Fruit fly (Drosophila melanogaster): ENCODE measurements around the gene tos.

The tos gene

DNA sequence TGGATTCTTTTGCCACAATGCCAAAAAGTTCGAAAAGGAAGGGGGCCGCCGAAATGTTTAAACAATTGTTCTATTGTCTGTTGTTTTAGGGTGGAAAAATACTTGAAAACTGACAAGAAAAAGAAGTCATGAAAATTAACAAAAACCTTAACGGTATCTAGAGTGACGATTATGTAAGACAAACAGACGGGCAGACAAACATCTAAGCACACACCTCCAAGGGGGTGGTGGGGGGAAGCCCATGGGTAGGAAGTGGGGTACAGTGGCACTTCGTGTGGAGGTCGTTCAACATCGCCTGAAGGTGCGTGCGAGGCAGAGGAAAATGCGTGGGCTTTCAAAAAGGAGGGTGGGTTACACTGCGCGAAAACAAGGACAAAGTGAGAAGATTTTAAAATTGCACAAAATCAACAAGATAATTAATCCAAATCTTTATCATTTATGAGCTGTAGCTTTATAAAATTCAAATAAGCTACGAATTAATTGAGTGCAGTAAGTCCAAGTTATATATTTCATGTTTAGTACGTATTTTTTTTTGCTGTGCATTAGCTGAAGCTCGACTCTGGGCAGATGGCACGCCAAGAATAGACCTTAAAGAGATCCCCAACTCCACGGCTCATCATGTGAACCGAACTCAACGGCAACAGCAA lies 35.6 kb upstream of the tos start (continued):
- TF ChIP-seq zfh2 (GFP tag; optimal IDR thresholded peaks at IDR 0.05) (no peak), Dad (GFP tag; optimal IDR thresholded peaks at IDR 0.05) (no peak), inv (GFP tag; IDR thresholded peaks at IDR 0.05; ENCODE audit: partially characterized antibody) (no peak), bsh (GFP tag; optimal IDR thresholded peaks at IDR 0.05) (peak in 1 of 2 experiments; percentile 0), pho (GFP tag; optimal IDR thresholded peaks at IDR 0.05) (no peak), tgo (GFP tag; IDR thresholded peaks at IDR 0.05) (no peak), mirr (GFP tag; optimal IDR thresholded peaks at IDR 0.05) (peak; percentile 20), CG2202 (tag; optimal IDR thresholded peaks at IDR 0.05) (peak; percentile 6), Deaf1 (tag; optimal IDR thresholded peaks at IDR 0.05) (peak; percentile 43), ATbp (GFP tag; optimal IDR thresholded peaks at IDR 0.05) (peak; percentile 76), HHEX (GFP tag; optimal IDR thresholded peaks at IDR 0.05) (peak; percentile 36), CG7928 (GFP tag; optimal IDR thresholded peaks at IDR 0.05) (no peak), unc-4 (GFP tag; IDR thresholded peaks at IDR 0.05; ENCODE audit: partially characterized antibody) (no peak), CG31441 (GFP tag; IDR thresholded peaks at IDR 0.05) (no peak), Antp (GFP tag; optimal IDR thresholded peaks at IDR 0.05) (no peak), trh (GFP tag; optimal IDR thresholded peaks at IDR 0.05) (no peak), dpn (GFP tag; optimal IDR thresholded peaks at IDR 0.05) (no peak), Hr78 (GFP tag; optimal IDR thresholded peaks at IDR 0.05) (no peak), chn (GFP tag; optimal IDR thresholded peaks at IDR 0.05) (no peak), CG4282 (GFP tag; optimal IDR thresholded peaks at IDR 0.05) (no peak), CG6791 (GFP tag; IDR thresholded peaks at IDR 0.05; ENCODE audit: partially characterized antibody) (no peak), ci (GFP tag; IDR thresholded peaks at IDR 0.05) (0 out of 3 replicates have a peak, but pooled peaks have one; percentile 33), ttk (GFP tag; IDR thresholded peaks at IDR 0.05) (no peak), CG34224 (GFP tag; IDR thresholded peaks at IDR 0.05; ENCODE audit: partially characterized antibody) (no peak), Ets97D (GFP tag; optimal IDR thresholded peaks at IDR 0.05) (no peak), CG8388 (GFP tag; optimal IDR thresholded peaks at IDR 0.05) (no peak), CG6854 (GFP tag; optimal IDR thresholded peaks at IDR 0.05) (no peak), pros (GFP tag; optimal IDR thresholded peaks at IDR 0.05) (no peak), Poxn (GFP tag; IDR thresholded peaks at IDR 0.05) (no peak), Dfd (GFP tag; optimal IDR thresholded peaks at IDR 0.05) (no peak), CG12744 (GFP tag; optimal IDR thresholded peaks at IDR 0.05) (no peak), ken (GFP tag; IDR thresholded peaks at IDR 0.05) (no peak), HLH3B (GFP tag; IDR thresholded peaks at IDR 0.05) (no peak), kni (GFP tag; optimal IDR thresholded peaks at IDR 0.05) (peak; percentile 36), eve (GFP tag; optimal IDR thresholded peaks at IDR 0.05) (no peak), yki (optimal IDR thresholded peaks at IDR 0.05) (no peak), Sin3A (optimal IDR thresholded peaks at IDR 0.05) (no peak), lmd (GFP tag; IDR thresholded peaks at IDR 0.05) (no peak), CkIIα-i1 (GFP tag; IDR thresholded peaks at IDR 0.05) (no peak), Side (GFP tag; optimal IDR thresholded peaks at IDR 0.05) (no peak), CG31388 (GFP tag; optimal IDR thresholded peaks at IDR 0.05) (no peak), CG3847 (GFP tag; IDR thresholded peaks at IDR 0.05) (no peak), CG10209 (GFP tag; optimal IDR thresholded peaks at IDR 0.05) (peak; percentile 15), CG15269 (tag; optimal IDR thresholded peaks at IDR 0.05) (no peak), tna (GFP tag; IDR thresholded peaks at IDR 0.05; ENCODE audit: partially characterized antibody) (no peak), zfh1 (GFP tag; IDR thresholded peaks at IDR 0.05) (no peak), CG6254 (GFP tag; optimal IDR thresholded peaks at IDR 0.05) (no peak), CG15073 (GFP tag; optimal IDR thresholded peaks at IDR 0.05) (no peak), CG17385 (GFP tag; optimal IDR thresholded peaks at IDR 0.05) (peak; percentile 5), bigmax (GFP tag; optimal IDR thresholded peaks at IDR 0.05) (no peak), jigr1 (GFP tag; IDR thresholded peaks at IDR 0.05) (no peak)

All from whole organism, embryonic.